Fruit fly (Drosophila melanogaster) Kc167 (cell line): ENCODE results near the gene Drsl2.

ENCODE experiments used
- Sin3A ChIP-seq: fragments of >200 bp; optimal IDR thresholded peaks from 2 replicates; lab custom pipeline; 2018; ENCODE audit warnings: missing external identifiers
- ttk ChIP-seq: sonication (Bioruptor generic); optimal IDR thresholded peaks from 2 replicates; lab custom pipeline; 2017; ENCODE audit warnings: missing external identifiers

Drsl2 gene

DNA sequence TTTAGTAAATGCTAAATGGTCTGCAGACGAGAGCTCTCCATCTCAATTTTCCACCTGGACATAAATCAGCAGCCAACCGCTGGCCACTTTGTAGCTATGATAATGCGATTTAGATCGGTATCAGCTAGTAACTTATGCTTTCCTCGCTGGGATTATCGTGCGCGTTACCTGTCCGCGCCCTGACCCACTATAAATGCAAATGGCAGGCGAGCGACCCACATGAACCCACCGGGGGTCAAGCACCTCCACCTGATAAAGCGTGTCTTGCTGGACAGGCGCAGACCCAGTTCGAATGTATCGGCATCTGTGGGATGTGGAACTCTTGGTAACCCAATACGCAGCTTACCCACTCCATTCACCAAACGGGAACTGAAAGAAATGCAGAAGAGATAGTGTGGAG, 39.1 kb downstream of the Drsl2 start:
- no peak for TF ChIP-seq ttk (lab: Kevin White, UChicago)
- no peak for TF ChIP-seq Sin3A (lab: Kevin White, UChicago)
